Worm (Caenorhabditis elegans) whole organism, L3 larva: Measurements from ENCODE around the gene F23D12.4.

Experiments
- R02D3.7 ChIP-seq: fragments of 150-350 bp; optimal IDR thresholded peaks from 2 replicates; lab custom pipeline; 2014; ENCODE audit warnings: missing biosample characterization, missing genetic modification characterization
- ZK546.5 ChIP-seq: sonication (generic microtip); optimal IDR thresholded peaks from 2 replicates; lab custom pipeline; 2017; ENCODE audit warnings: missing biosample characterization, missing genetic modification characterization
- aly-2 ChIP-seq: fragments of 150-350 bp; optimal IDR thresholded peaks from 2 replicates; lab custom pipeline; 2014; ENCODE audit warnings: missing biosample characterization, missing genetic modification characterization
- ama-1 ChIP-seq: fragments of 150-350 bp; optimal IDR thresholded peaks from 2 replicates; lab custom pipeline; 2018
- ceh-16 ChIP-seq: sonication (generic microtip); optimal IDR thresholded peaks from 2 replicates; lab custom pipeline; 2017; ENCODE audit warnings: missing biosample characterization, missing genetic modification characterization
- ceh-28 ChIP-seq: fragments of 150-350 bp; optimal IDR thresholded peaks from 2 replicates; lab custom pipeline; 2014; ENCODE audit warnings: missing biosample characterization, missing genetic modification reagents, missing genetic modification characterization
- ceh-9 ChIP-seq: sonication (generic microtip); optimal IDR thresholded peaks from 2 replicates; lab custom pipeline; 2018; ENCODE audit warnings: missing biosample characterization, missing genetic modification characterization
- egl-27 ChIP-seq: sonication (generic microtip); optimal IDR thresholded peaks from 4 replicates; lab custom pipeline; 2017; ENCODE audit warnings: missing biosample characterization, missing genetic modification reagents, missing genetic modification characterization
- egl-5 ChIP-seq: fragments of 150-350 bp; optimal IDR thresholded peaks from 2 replicates; lab custom pipeline; 2017; ENCODE audit warnings: missing biosample characterization, missing genetic modification reagents, missing genetic modification characterization, inconsistent platforms
- elt-1 ChIP-seq: fragments of 150-350 bp; optimal IDR thresholded peaks from 2 replicates; lab custom pipeline; 2014; ENCODE audit warnings: missing biosample characterization, missing genetic modification characterization
- elt-2 ChIP-seq: sonication (generic microtip); optimal IDR thresholded peaks from 2 replicates; lab custom pipeline; 2016; ENCODE audit warnings: missing genetic modification reagents, mild to moderate bottlenecking, missing genetic modification characterization, missing compliant biosample characterization
- elt-3 ChIP-seq, 3 experiments: fragments of 150-350 bp in 1 of 3; sonication (generic microtip) in 2 of 3; optimal IDR thresholded peaks; 2 replicates in 2 of 3; 4 replicates in 1 of 3; lab custom pipeline; 2014 to 2017; ENCODE audit warnings: missing biosample characterization in 3 of 3, missing genetic modification characterization in 3 of 3
- eor-1 ChIP-seq, 2 experiments: fragments of 150-350 bp; optimal IDR thresholded peaks; 2 replicates each; lab custom pipeline; 2014 to 2018; ENCODE audit warnings: missing biosample characterization in 2 of 2, missing genetic modification characterization in 2 of 2
- fos-1 ChIP-seq: fragments of 150-350 bp; optimal IDR thresholded peaks from 2 replicates; lab custom pipeline; 2014; ENCODE audit warnings: missing biosample characterization, missing genetic modification characterization
- hmg-11 ChIP-seq: sonication (generic microtip); optimal IDR thresholded peaks from 2 replicates; lab custom pipeline; 2016; ENCODE audit warnings: missing genetic modification characterization, missing compliant biosample characterization
- lin-39 ChIP-seq: fragments of 150-350 bp; optimal IDR thresholded peaks from 2 replicates; lab custom pipeline; 2018; ENCODE audit warnings: missing biosample characterization, missing genetic modification reagents, missing genetic modification characterization
- lsy-12 ChIP-seq: sonication (generic microtip); optimal IDR thresholded peaks from 2 replicates; lab custom pipeline; 2016; ENCODE audit warnings: mild to moderate bottlenecking, missing genetic modification characterization, missing compliant biosample characterization
- mdl-1 ChIP-seq: fragments of 150-350 bp; optimal IDR thresholded peaks from 2 replicates; lab custom pipeline; 2014; ENCODE audit warnings: missing biosample characterization, missing genetic modification characterization
- mml-1 ChIP-seq: fragments of 150-350 bp; sonication (generic microtip); optimal IDR thresholded peaks from 3 replicates; lab custom pipeline; 2014; ENCODE audit warnings: missing biosample characterization, missing genetic modification characterization
- nfya-1 ChIP-seq: sonication (generic microtip); optimal IDR thresholded peaks from 2 replicates; lab custom pipeline; 2017; ENCODE audit warnings: missing genetic modification characterization, mild to moderate bottlenecking, missing compliant biosample characterization, antibody characterized with exemption, moderate library complexity; ENCODE audit not compliant: insufficient read depth
- nhr-11 ChIP-seq: fragments of 150-350 bp; optimal IDR thresholded peaks from 2 replicates; lab custom pipeline; 2014; ENCODE audit warnings: missing biosample characterization, missing genetic modification characterization
- nhr-12 ChIP-seq: fragments of 150-350 bp; optimal IDR thresholded peaks from 2 replicates; lab custom pipeline; 2014; ENCODE audit warnings: missing biosample characterization, missing genetic modification characterization
- nhr-28 ChIP-seq: fragments of 150-350 bp; optimal IDR thresholded peaks from 2 replicates; lab custom pipeline; 2014; ENCODE audit warnings: missing biosample characterization, missing genetic modification characterization
- nhr-43 ChIP-seq: sonication (generic microtip); optimal IDR thresholded peaks from 2 replicates; lab custom pipeline; 2016; ENCODE audit warnings: mild to moderate bottlenecking, missing genetic modification characterization, missing compliant biosample characterization; ENCODE audit not compliant: poor library complexity, severe bottlenecking
- nhr-76 ChIP-seq: fragments of 150-350 bp; sonication (generic microtip); optimal IDR thresholded peaks from 5 replicates; lab custom pipeline; 2014; ENCODE audit warnings: missing biosample characterization, missing genetic modification characterization
- pha-4 ChIP-seq: fragments of 150-350 bp; optimal IDR thresholded peaks from 2 replicates; lab custom pipeline; 2014; ENCODE audit warnings: missing biosample characterization, missing genetic modification reagents, missing genetic modification characterization
- pqm-1 ChIP-seq: fragments of 150-350 bp; optimal IDR thresholded peaks from 2 replicates; lab custom pipeline; 2017; ENCODE audit warnings: missing biosample characterization, missing genetic modification characterization, inconsistent platforms
- sea-2 ChIP-seq: fragments of 150-350 bp; sonication (generic microtip); optimal IDR thresholded peaks from 4 replicates; lab custom pipeline; 2014; ENCODE audit warnings: missing biosample characterization, missing genetic modification reagents, missing genetic modification characterization
- skn-1 ChIP-seq: fragments of 150-350 bp; optimal IDR thresholded peaks from 2 replicates; lab custom pipeline; 2014; ENCODE audit warnings: missing biosample characterization, missing genetic modification characterization
- unc-62 ChIP-seq: fragments of 150-350 bp; sonication (generic microtip); optimal IDR thresholded peaks from 4 replicates; lab custom pipeline; 2014; ENCODE audit warnings: missing biosample characterization, missing genetic modification reagents, missing genetic modification characterization

The F23D12.4 gene

ce11 chrX:14424673-14425072, 20.1 kb upstream of the F23D12.4 start, which contains the start of gene F23D12.11:
Gene F23D12.11 (minus strand): TSS chrX:14424751.
- TF ChIP-seq eor-1 (tag; optimal IDR thresholded peaks at IDR 0.05; lab: Kevin White, UChicago) (no peak), sea-2 (GFP tag; lab: Kevin White, UChicago) (no peak), pqm-1 (tag; lab: Kevin White, UChicago) (no peak), elt-1 (tag; lab: Kevin White, UChicago) (no peak), ZK546.5 (tag; lab: Kevin White, UChicago) (no peak), nhr-28 (tag; lab: Kevin White, UChicago) (no peak), ceh-16 (tag; lab: Kevin White, UChicago) (no peak), aly-2 (tag; lab: Kevin White, UChicago) (no peak), hmg-11 (tag; lab: Kevin White, UChicago) (no peak), nhr-11 (no peak)

ce11 chrX:14428052-14428451, 16.7 kb upstream of the F23D12.4 start, which contains the start of gene F23D12.1:
Gene F23D12.1 (minus strand): TSS chrX:14428152.
- TF ChIP-seq lsy-12 (tag; lab: Kevin White, UChicago) (no peak), egl-27 (no peak), ceh-16 (tag; lab: Kevin White, UChicago) (no peak), lin-39 (no peak), mml-1 (tag; lab: Kevin White, UChicago) (no peak), aly-2 (tag; lab: Kevin White, UChicago) (no peak), ceh-28 (tag; lab: Kevin White, UChicago) (no peak), pqm-1 (tag; lab: Kevin White, UChicago) (no peak), skn-1 (tag; lab: Kevin White, UChicago) (no peak), egl-5 (tag; lab: Kevin White, UChicago) (no peak)

- no peak for TF ChIP-seq elt-3 (tag; optimal IDR thresholded peaks at IDR 0.05; lab: Kevin White, UChicago)
- no peak for TF ChIP-seq ceh-28 (tag; lab: Kevin White, UChicago)
- no peak for TF ChIP-seq nhr-12
- no peak for TF ChIP-seq ama-1 (lab: Kevin White, UChicago)
- no peak for TF ChIP-seq ceh-9
- TF ChIP-seq pha-4 (tag; lab: Kevin White, UChicago) = no peak
These were observed 14.4 kb upstream of the F23D12.4 start for ce11 chrX:14430436-14430835.

ce11 chrX:14435648-14436155, 9.1 kb upstream of the F23D12.4 start:
- TF ChIP-seq lsy-12 (tag; lab: Kevin White, UChicago) = no peak
- TF ChIP-seq fos-1 (tag; lab: Kevin White, UChicago) = no peak
- no peak for TF ChIP-seq egl-27
- TF ChIP-seq elt-3 (tag; optimal IDR thresholded peaks at IDR 0.05; lab: Kevin White, UChicago) = no peak
- TF ChIP-seq R02D3.7 (tag; lab: Kevin White, UChicago) = no peak
- TF ChIP-seq mdl-1 (tag; lab: Kevin White, UChicago) = no peak
- no peak for TF ChIP-seq pqm-1 (tag; lab: Kevin White, UChicago)
- TF ChIP-seq mml-1 (tag; lab: Kevin White, UChicago) = no peak
- TF ChIP-seq ceh-9 = no peak
- TF ChIP-seq pha-4 (tag; lab: Kevin White, UChicago) = no peak

ce11 chrX:14437806-14438205, 7.0 kb upstream of the F23D12.4 start:
- TF ChIP-seq nhr-43 (tag; lab: Kevin White, UChicago) (peak; percentile 59), nfya-1 (peak; percentile 16)
- TF ChIP-seq, all 47 proteins: peak for 2; not testable (repeated sequence) for 45

- no peak for TF ChIP-seq nhr-76
- no peak for TF ChIP-seq ceh-9
- TF ChIP-seq unc-62 (GFP tag; lab: Kevin White, UChicago) = no peak
- TF ChIP-seq elt-2 (tag; lab: Kevin White, UChicago) = no peak
- no peak for TF ChIP-seq egl-27
- TF ChIP-seq skn-1 (tag; lab: Kevin White, UChicago) = no peak
- TF ChIP-seq ZK546.5 (tag; lab: Kevin White, UChicago) = no peak
- no peak for TF ChIP-seq nhr-43 (tag; lab: Kevin White, UChicago)
- TF ChIP-seq hmg-11 (tag; lab: Kevin White, UChicago) = no peak
- no peak for TF ChIP-seq ama-1 (lab: Kevin White, UChicago)
These were observed 2.5 kb upstream of the F23D12.4 start, which contains the start of gene F23D12.3 for ce11 chrX:14442321-14442720. Gene F23D12.3 (plus strand): TSS chrX:14442621.
